Fruit fly (Drosophila melanogaster): ENCODE data around the gene I-2.

DNA sequence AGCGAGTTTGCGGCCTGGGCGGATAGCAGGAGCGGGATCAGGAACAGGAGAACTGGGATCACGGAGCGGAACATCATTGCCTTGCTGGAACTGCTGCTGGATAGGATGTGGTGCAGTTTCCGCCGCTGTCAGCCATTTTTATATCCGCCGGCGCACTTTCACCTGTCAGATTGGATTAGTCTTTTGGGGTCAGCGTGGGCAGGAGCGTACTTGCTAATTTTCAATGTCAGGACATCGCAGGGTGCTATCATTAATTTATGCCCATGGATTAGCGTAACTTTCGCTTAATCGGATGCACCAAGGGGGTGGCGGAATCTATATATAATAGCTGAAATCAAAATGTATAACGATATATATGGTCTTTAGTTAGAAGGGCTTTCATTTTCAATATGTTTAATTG is 12.8 kb downstream of the I-2 start, which contains the start of gene Ilp5:
- no peak for TF ChIP-seq Pif1B (GFP tag; optimal IDR thresholded peaks at IDR 0.05)
- TF ChIP-seq CG32121 (GFP tag; IDR thresholded peaks at IDR 0.05), result no peak
- TF ChIP-seq EcR (GFP tag; optimal IDR thresholded peaks at IDR 0.05), result no peak
- TF ChIP-seq CG15710 (tag; optimal IDR thresholded peaks at IDR 0.05), result no peak
- TF ChIP-seq CG10348 (GFP tag; IDR thresholded peaks at IDR 0.05), result no peak
- no peak for TF ChIP-seq Pif1A (GFP tag; optimal IDR thresholded peaks at IDR 0.05)
- no peak for TF ChIP-seq Snoo (tag; optimal IDR thresholded peaks at IDR 0.05)
- no peak for TF ChIP-seq CG34367 (tag; optimal IDR thresholded peaks at IDR 0.05)
- TF ChIP-seq CG17806 (tag; optimal IDR thresholded peaks at IDR 0.05), result no peak
- no peak for TF ChIP-seq CG4496 (GFP tag; IDR thresholded peaks at IDR 0.05)
